Fruit fly (Drosophila melanogaster) whole organism, embryonic: ENCODE measurements around the gene CG31126.

Experiments
- CG10543 ChIP-seq: fragments of 200-800 bp; sonication (Bioruptor generic); optimal IDR thresholded peaks from 3 replicates; lab custom pipeline; 2017; ENCODE audit warnings: missing biosample characterization, mild to moderate bottlenecking, missing genetic modification characterization, moderate library complexity
- CG10565 ChIP-seq: fragments of 200-800 bp; sonication (Bioruptor generic); optimal IDR thresholded peaks from 3 replicates; lab custom pipeline; 2016; ENCODE audit warnings: missing biosample characterization, mild to moderate bottlenecking, missing genetic modification characterization
- CG10654 ChIP-seq: fragments of 200-800 bp; sonication (Bioruptor generic); optimal IDR thresholded peaks from 2 replicates; lab custom pipeline; 2016; ENCODE audit warnings: missing biosample characterization, missing genetic modification characterization
- CG14965 ChIP-seq: fragments of 200-800 bp; sonication (Bioruptor generic); optimal IDR thresholded peaks from 2 replicates; lab custom pipeline; 2016; ENCODE audit warnings: missing biosample characterization, missing genetic modification characterization, borderline replicate concordance
- CG15073 ChIP-seq: fragments of 200-800 bp; sonication (Bioruptor generic); optimal IDR thresholded peaks from 2 replicates; lab custom pipeline; 2016; ENCODE audit warnings: missing biosample characterization, missing genetic modification characterization
- CG1529 ChIP-seq: fragments of 200-800 bp; sonication (Bioruptor generic); optimal IDR thresholded peaks from 3 replicates; lab custom pipeline; 2018; ENCODE audit warnings: missing biosample characterization, missing genetic modification characterization
- CG17385 ChIP-seq: fragments of 200-800 bp; sonication (Bioruptor generic); optimal IDR thresholded peaks from 3 replicates; lab custom pipeline; 2018; ENCODE audit warnings: missing biosample characterization, mild to moderate bottlenecking, missing genetic modification characterization
- CG1832 ChIP-seq: fragments of 200-800 bp; sonication (Bioruptor generic); optimal IDR thresholded peaks from 2 replicates; lab custom pipeline; 2017; ENCODE audit warnings: missing biosample characterization, mild to moderate bottlenecking, missing genetic modification characterization, inconsistent platforms
- CG30403 ChIP-seq: fragments of 200-800 bp; sonication (Bioruptor generic); optimal IDR thresholded peaks from 3 replicates; lab custom pipeline; 2016; ENCODE audit warnings: missing biosample characterization, missing genetic modification characterization
- CG3163 ChIP-seq: fragments of 200-800 bp; sonication (Bioruptor generic); optimal IDR thresholded peaks from 3 replicates; lab custom pipeline; 2016; ENCODE audit warnings: missing biosample characterization, missing genetic modification characterization
- CG6175 ChIP-seq: fragments of 200-800 bp; sonication (Bioruptor generic); IDR thresholded peaks from 3 replicates; pipeline ENCODE4 v1.3.6; 2022; ENCODE audit warnings: missing biosample characterization, missing genetic modification characterization
- CG6765 ChIP-seq: fragments of 200-800 bp; sonication (Bioruptor generic); optimal IDR thresholded peaks from 3 replicates; lab custom pipeline; 2017; ENCODE audit warnings: missing biosample characterization, mild to moderate bottlenecking, missing genetic modification characterization
- CG7928 ChIP-seq: fragments of 200-800 bp; sonication (Bioruptor generic); optimal IDR thresholded peaks from 2 replicates; lab custom pipeline; 2017; ENCODE audit warnings: missing biosample characterization, mild to moderate bottlenecking, missing genetic modification characterization
- CG8924 ChIP-seq: fragments of 200-800 bp; optimal IDR thresholded peaks from 3 replicates; lab custom pipeline; 2019; ENCODE audit warnings: missing biosample characterization, mild to moderate bottlenecking, missing genetic modification characterization, moderate library complexity
- CG9797 ChIP-seq: fragments of 200-800 bp; sonication (Bioruptor generic); optimal IDR thresholded peaks from 3 replicates; lab custom pipeline; 2018; ENCODE audit warnings: missing biosample characterization, mild to moderate bottlenecking, missing genetic modification characterization
- Chrac-16 ChIP-seq: fragments of 200-800 bp; sonication (Bioruptor generic); optimal IDR thresholded peaks from 3 replicates; lab custom pipeline; 2016; ENCODE audit warnings: missing biosample characterization, missing genetic modification characterization
- Dfd ChIP-seq, 2 experiments: fragments of >200 bp; optimal IDR thresholded peaks; 2 replicates each; lab custom pipeline; 2017; ENCODE audit warnings: missing biosample characterization in 2 of 2, missing genetic modification characterization in 2 of 2
- Drgx ChIP-seq: fragments of 200-800 bp; sonication (Bioruptor generic); IDR thresholded peaks from 2 replicates; pipeline ENCODE4 v1.3.6; 2022; ENCODE audit warnings: missing biosample characterization, missing genetic modification characterization
- HLH54F ChIP-seq: fragments of 200-800 bp; sonication (Bioruptor generic); optimal IDR thresholded peaks from 3 replicates; lab custom pipeline; 2016; ENCODE audit warnings: missing biosample characterization, missing genetic modification characterization
- Hand ChIP-seq: fragments of 200-800 bp; sonication (Bioruptor generic); optimal IDR thresholded peaks from 2 replicates; lab custom pipeline; 2017; ENCODE audit warnings: mild to moderate bottlenecking, missing biosample characterization, missing genetic modification reagents, missing genetic modification characterization
- HmgD ChIP-seq: fragments of 200-800 bp; sonication (Bioruptor generic); optimal IDR thresholded peaks from 3 replicates; lab custom pipeline; 2016; ENCODE audit warnings: missing biosample characterization, missing genetic modification characterization
- Hmx ChIP-seq: fragments of 200-800 bp; sonication (Bioruptor generic); optimal IDR thresholded peaks from 2 replicates; lab custom pipeline; 2016; ENCODE audit warnings: missing biosample characterization, missing genetic modification characterization
- Jarid2 ChIP-seq: fragments of 200-800 bp; sonication (Bioruptor generic); optimal IDR thresholded peaks from 3 replicates; lab custom pipeline; 2017; ENCODE audit warnings: mild to moderate bottlenecking, missing biosample characterization, missing genetic modification reagents, missing genetic modification characterization
- Nf-YB ChIP-seq: fragments of 200-800 bp; sonication (Bioruptor generic); optimal IDR thresholded peaks from 3 replicates; lab custom pipeline; 2019; ENCODE audit warnings: missing biosample characterization, mild to moderate bottlenecking, missing genetic modification characterization, moderate library complexity
- Poxn ChIP-seq: fragments of 200-800 bp; sonication (Bioruptor generic); IDR thresholded peaks from 2 replicates; pipeline ENCODE4 v1.3.6; 2022; ENCODE audit warnings: missing biosample characterization, missing genetic modification characterization
- Rx ChIP-seq: fragments of 200-800 bp; sonication (Bioruptor generic); IDR thresholded peaks from 2 replicates; pipeline ENCODE4 v1.3.6; 2022; ENCODE audit warnings: missing biosample characterization, missing genetic modification characterization
- Side ChIP-seq: fragments of 200-800 bp; sonication (Bioruptor generic); optimal IDR thresholded peaks from 2 replicates; lab custom pipeline; 2016; ENCODE audit warnings: missing biosample characterization, missing genetic modification characterization
- Usf ChIP-seq: fragments of 200-800 bp; sonication (Bioruptor generic); optimal IDR thresholded peaks from 2 replicates; lab custom pipeline; 2017; ENCODE audit warnings: missing genotype, missing biosample characterization, missing genetic modification characterization
- ap ChIP-seq: fragments of 200-800 bp; sonication (Bioruptor generic); IDR thresholded peaks from 2 replicates; pipeline ENCODE4 v1.3.6; 2022; ENCODE audit warnings: missing biosample characterization, missing genetic modification characterization
- bab2 ChIP-seq: fragments of 200-800 bp; sonication (Bioruptor generic); optimal IDR thresholded peaks from 2 replicates; lab custom pipeline; 2016; ENCODE audit warnings: missing biosample characterization, missing genetic modification characterization
- cato ChIP-seq: fragments of 200-800 bp; sonication (Bioruptor generic); optimal IDR thresholded peaks from 2 replicates; lab custom pipeline; 2016; ENCODE audit warnings: missing biosample characterization, missing genetic modification characterization, borderline replicate concordance
- croc ChIP-seq: fragments of 200-800 bp; sonication (Bioruptor generic); conservative IDR thresholded peaks from 3 replicates; pipeline ENCODE4 v1.3.6; 2022; ENCODE audit warnings: missing biosample characterization, missing genetic modification characterization
- crol ChIP-seq: fragments of 200-800 bp; sonication (Bioruptor generic); IDR thresholded peaks from 2 replicates; pipeline ENCODE4 v1.3.6; 2022; ENCODE audit warnings: missing biosample characterization, missing genetic modification characterization
- dmrt11E ChIP-seq: fragments of 200-800 bp; sonication (Bioruptor generic); optimal IDR thresholded peaks from 3 replicates; lab custom pipeline; 2018; ENCODE audit warnings: missing biosample characterization, mild to moderate bottlenecking, missing genetic modification characterization, moderate library complexity
- exex ChIP-seq: fragments of 200-800 bp; sonication (Bioruptor generic); optimal IDR thresholded peaks from 4 replicates; lab custom pipeline; 2018; ENCODE audit warnings: missing biosample characterization, mild to moderate bottlenecking, missing genetic modification characterization, moderate library complexity
- fd64A ChIP-seq: fragments of 200-800 bp; sonication (Bioruptor generic); optimal IDR thresholded peaks from 3 replicates; lab custom pipeline; 2018; ENCODE audit warnings: missing biosample characterization, mild to moderate bottlenecking, missing genetic modification characterization
- ftz-f1 ChIP-seq: fragments of 200-800 bp; sonication (Bioruptor generic); optimal IDR thresholded peaks from 2 replicates; lab custom pipeline; 2016; ENCODE audit warnings: missing biosample characterization, missing genetic modification characterization
- gce ChIP-seq: fragments of 200-800 bp; sonication (Bioruptor generic); IDR thresholded peaks from 3 replicates; pipeline ENCODE4 v1.3.6; 2022; ENCODE audit warnings: missing biosample characterization, missing genetic modification characterization
- gem ChIP-seq: fragments of 200-800 bp; sonication (Bioruptor generic); optimal IDR thresholded peaks from 2 replicates; lab custom pipeline; 2019; ENCODE audit warnings: missing biosample characterization, mild to moderate bottlenecking, missing genetic modification characterization, moderate library complexity
- kni ChIP-seq: fragments of 200-800 bp; sonication (Bioruptor generic); optimal IDR thresholded peaks from 3 replicates; lab custom pipeline; 2017; ENCODE audit warnings: mild to moderate bottlenecking, missing biosample characterization, missing genetic modification reagents, missing genetic modification characterization
- mld ChIP-seq: fragments of 200-800 bp; sonication (Bioruptor generic); IDR thresholded peaks from 3 replicates; pipeline ENCODE4 v1.3.6; 2022; ENCODE audit warnings: missing biosample characterization, missing genetic modification characterization; ENCODE audit not compliant: partially characterized antibody
- org-1 ChIP-seq: fragments of 200-800 bp; sonication (Bioruptor generic); optimal IDR thresholded peaks from 2 replicates; lab custom pipeline; 2017; ENCODE audit warnings: missing biosample characterization, missing genetic modification characterization
- p53 ChIP-seq: fragments of 200-800 bp; sonication (Bioruptor generic); optimal IDR thresholded peaks from 2 replicates; lab custom pipeline; 2016; ENCODE audit warnings: missing biosample characterization, missing genetic modification characterization
- peb ChIP-seq: fragments of 200-800 bp; sonication (Bioruptor generic); IDR thresholded peaks from 2 replicates; pipeline ENCODE4 v1.3.6; 2022; ENCODE audit warnings: missing biosample characterization, missing genetic modification characterization
- pum ChIP-seq: fragments of 200-800 bp; sonication (Bioruptor generic); optimal IDR thresholded peaks from 2 replicates; lab custom pipeline; 2016; ENCODE audit warnings: missing biosample characterization, missing genetic modification characterization
- repo ChIP-seq: fragments of 200-800 bp; sonication (Bioruptor generic); optimal IDR thresholded peaks from 2 replicates; lab custom pipeline; 2016; ENCODE audit warnings: missing biosample characterization, missing genetic modification characterization
- seq ChIP-seq: fragments of 200-800 bp; sonication (Bioruptor generic); IDR thresholded peaks from 2 replicates; pipeline ENCODE4 v1.3.6; 2022; ENCODE audit warnings: missing biosample characterization, missing genetic modification characterization
- shn ChIP-seq: fragments of 200-800 bp; sonication (Bioruptor generic); optimal IDR thresholded peaks from 3 replicates; lab custom pipeline; 2016; ENCODE audit warnings: missing biosample characterization, missing genetic modification characterization
- tin ChIP-seq: fragments of 200-800 bp; sonication (Bioruptor generic); optimal IDR thresholded peaks from 3 replicates; lab custom pipeline; 2016; ENCODE audit warnings: missing biosample characterization, missing genetic modification characterization
- vnd ChIP-seq: fragments of 200-800 bp; sonication (Bioruptor generic); IDR thresholded peaks from 3 replicates; pipeline ENCODE4 v1.3.6; 2022; ENCODE audit warnings: missing biosample characterization, missing genetic modification characterization; ENCODE audit not compliant: partially characterized antibody
- zf30C ChIP-seq: fragments of 200-800 bp; sonication (Bioruptor generic); optimal IDR thresholded peaks from 3 replicates; lab custom pipeline; 2018; ENCODE audit warnings: missing biosample characterization, mild to moderate bottlenecking, missing genetic modification characterization

Gene CG31126

dm6 chr3R:24654770-24655322 is 4.6 kb upstream of the CG31126 start, which contains the start of the genes CG31125 and CG6695 (continued):
- no peak for TF ChIP-seq Nf-YB
- no peak for TF ChIP-seq org-1 (GFP tag; lab: Kevin White, UChicago)
- TF ChIP-seq Chrac-16 = peak; percentile 23
- TF ChIP-seq CG10565 (GFP tag; lab: Kevin White, UChicago) = no peak
- TF ChIP-seq seq = no peak
- TF ChIP-seq kni (GFP tag; lab: Kevin White, UChicago) = no peak
- peak; percentile 52 for TF ChIP-seq p53 (GFP tag; lab: Kevin White, UChicago)
- peak; percentile 17 for TF ChIP-seq CG7928
- peak; percentile 62 for TF ChIP-seq bab2 (GFP tag; lab: Kevin White, UChicago)
- TF ChIP-seq peb (GFP tag; lab: Robert Waterston, UW) = no peak
- no peak for TF ChIP-seq CG1832 (GFP tag; lab: Kevin White, UChicago)
- TF ChIP-seq shn = peak; percentile 74
- TF ChIP-seq HmgD (GFP tag; lab: Kevin White, UChicago) = peak; percentile 65
- no peak for TF ChIP-seq ftz-f1 (GFP tag; lab: Kevin White, UChicago)
- no peak for TF ChIP-seq CG17385 (GFP tag; lab: Kevin White, UChicago)
- TF ChIP-seq zf30C (GFP tag; lab: Kevin White, UChicago) = no peak
- TF ChIP-seq exex = no peak
- no peak for TF ChIP-seq Hmx (GFP tag; lab: Kevin White, UChicago)
- TF ChIP-seq Poxn = no peak
- no peak for TF ChIP-seq Jarid2
- TF ChIP-seq Drgx = no peak
- TF ChIP-seq vnd (GFP tag; lab: Robert Waterston, UW) = peak; percentile 73
- no peak for TF ChIP-seq cato
- peak; percentile 52 for TF ChIP-seq pum (GFP tag; lab: Kevin White, UChicago)
- TF ChIP-seq Side = peak; percentile 61
- no peak for TF ChIP-seq Usf
- TF ChIP-seq CG6175 (GFP tag; lab: Robert Waterston, UW) = no peak
- TF ChIP-seq gem = no peak
- TF ChIP-seq mld (GFP tag; lab: Robert Waterston, UW) = 0 out of 3 replicates have a peak, but pooled peaks have one; percentile 66
- no peak for TF ChIP-seq CG1529 (GFP tag; lab: Kevin White, UChicago)
- no peak for TF ChIP-seq Rx (GFP tag; lab: Robert Waterston, UW)
- TF ChIP-seq Hand (GFP tag; lab: Kevin White, UChicago) = no peak
- peak; percentile 23 for TF ChIP-seq repo (GFP tag; lab: Kevin White, UChicago)
- TF ChIP-seq CG3163 (GFP tag; lab: Kevin White, UChicago) = peak; percentile 59
- TF ChIP-seq ap (GFP tag; lab: Robert Waterston, UW) = no peak
- no peak for TF ChIP-seq CG6765 (GFP tag; lab: Kevin White, UChicago)
- TF ChIP-seq HLH54F (GFP tag; lab: Kevin White, UChicago) = peak; percentile 60
- TF ChIP-seq croc (GFP tag; lab: Robert Waterston, UW) = no peak
- TF ChIP-seq CG8924 (tag; lab: Kevin White, UChicago) = peak; percentile 30
- peak; percentile 56 for TF ChIP-seq dmrt11E
- peak; percentile 40 for TF ChIP-seq CG10654
- TF ChIP-seq CG10543 (GFP tag; lab: Kevin White, UChicago) = peak; percentile 20
- peak; percentile 63 for TF ChIP-seq CG30403 (GFP tag; lab: Kevin White, UChicago)
- no peak for TF ChIP-seq CG14965
- TF ChIP-seq Dfd (GFP tag; optimal IDR thresholded peaks at IDR 0.05; lab: Kevin White, UChicago) = no peak
- no peak for TF ChIP-seq crol (GFP tag; lab: Robert Waterston, UW)
- no peak for TF ChIP-seq CG15073
- no peak for TF ChIP-seq gce (GFP tag; lab: Robert Waterston, UW)
- peak; percentile 58 for TF ChIP-seq tin (GFP tag; lab: Kevin White, UChicago)
- peak; percentile 93 for TF ChIP-seq CG9797 (GFP tag; lab: Kevin White, UChicago)
- no peak for TF ChIP-seq fd64A (GFP tag; lab: Kevin White, UChicago)
